Worm (Caenorhabditis elegans) whole organism, L1 larva: Measurements from ENCODE around the gene F19C6.5.

Source experiments
- C04F5.9 ChIP-seq: sonication (generic microtip); optimal IDR thresholded peaks from 2 replicates; lab custom pipeline; 2016; ENCODE audit warnings: missing genetic modification characterization, missing compliant biosample characterization
- C16A3.4 ChIP-seq: fragments of 150-350 bp; optimal IDR thresholded peaks from 2 replicates; lab custom pipeline; 2014; ENCODE audit warnings: missing biosample characterization, missing genetic modification characterization
- C34B4.2 ChIP-seq: sonication (generic microtip); optimal IDR thresholded peaks from 2 replicates; lab custom pipeline; 2017; ENCODE audit warnings: mild to moderate bottlenecking, missing genetic modification characterization, missing compliant biosample characterization
- Y116A8C.19 ChIP-seq: sonication (generic microtip); optimal IDR thresholded peaks from 2 replicates; lab custom pipeline; 2016; ENCODE audit warnings: missing compliant biosample characterization, missing genetic modification characterization, borderline replicate concordance
- aha-1 ChIP-seq: fragments of 150-350 bp; optimal IDR thresholded peaks from 2 replicates; lab custom pipeline; 2014; ENCODE audit warnings: missing biosample characterization, missing genetic modification characterization
- alr-1 ChIP-seq: fragments of 200-800 bp; sonication (Bioruptor generic); optimal IDR thresholded peaks from 2 replicates; lab custom pipeline; 2018; ENCODE audit warnings: borderline replicate concordance, mild to moderate bottlenecking, missing genetic modification characterization, missing compliant biosample characterization
- aly-2 ChIP-seq: fragments of 150-350 bp; optimal IDR thresholded peaks from 2 replicates; lab custom pipeline; 2014; ENCODE audit warnings: missing biosample characterization, missing genetic modification characterization
- ceh-88 ChIP-seq: fragments of 200-800 bp; sonication (Bioruptor generic); IDR thresholded peaks from 2 replicates; pipeline ENCODE4 v1.3.6; 2022; ENCODE audit warnings: missing genetic modification characterization, missing compliant biosample characterization
- ces-1 ChIP-seq: fragments of 150-350 bp; optimal IDR thresholded peaks from 2 replicates; lab custom pipeline; 2014; ENCODE audit warnings: missing biosample characterization, missing genetic modification reagents, missing genetic modification characterization
- dpl-1 ChIP-seq, 3 experiments: fragments of 150-350 bp in 2 of 3; sonication (generic microtip) in 1 of 3; optimal IDR thresholded peaks; 2 replicates each; lab custom pipeline; 2014 to 2017; ENCODE audit warnings: missing biosample characterization in 3 of 3, missing genetic modification characterization in 3 of 3, missing genetic modification reagents in 3 of 3
- dsc-1 ChIP-seq: sonication (generic microtip); optimal IDR thresholded peaks from 2 replicates; lab custom pipeline; 2016; ENCODE audit warnings: mild to moderate bottlenecking, missing genetic modification characterization, missing compliant biosample characterization
- efl-1 ChIP-seq, 4 experiments: fragments of 150-350 bp; optimal IDR thresholded peaks in 3 of 4; peaks in 1 of 4; 1 replicate in 1 of 4; 2 replicates in 3 of 4; lab custom pipeline; 2014; ENCODE audit warnings: missing biosample characterization in 2 of 4, missing genetic modification characterization in 2 of 4, missing genetic modification reagents in 2 of 4
- efl-3 ChIP-seq: fragments of 200-800 bp; sonication (Bioruptor generic); optimal IDR thresholded peaks from 2 replicates; lab custom pipeline; 2018; ENCODE audit warnings: mild to moderate bottlenecking, missing genetic modification characterization, missing compliant biosample characterization
- egl-27 ChIP-seq, 2 experiments: fragments of 150-350 bp in 1 of 2; sonication (generic microtip); optimal IDR thresholded peaks; 3 replicates each; lab custom pipeline; 2017 to 2018; ENCODE audit warnings: missing biosample characterization in 2 of 2, missing genetic modification characterization in 2 of 2, missing genetic modification reagents in 2 of 2
- elt-2 ChIP-seq: sonication (generic microtip); optimal IDR thresholded peaks from 2 replicates; lab custom pipeline; 2016; ENCODE audit warnings: missing genetic modification characterization, mild to moderate bottlenecking, inconsistent platforms, missing compliant biosample characterization, missing genetic modification reagents
- fkh-10 ChIP-seq: sonication (generic microtip); optimal IDR thresholded peaks from 2 replicates; lab custom pipeline; 2017; ENCODE audit warnings: missing biosample characterization, missing genetic modification reagents, missing genetic modification characterization
- fkh-4 ChIP-seq: sonication (generic microtip); optimal IDR thresholded peaks from 2 replicates; lab custom pipeline; 2016; ENCODE audit warnings: missing compliant biosample characterization, missing genetic modification characterization, borderline replicate concordance
- fkh-8 ChIP-seq: sonication (generic microtip); optimal IDR thresholded peaks from 2 replicates; lab custom pipeline; 2016; ENCODE audit warnings: mild to moderate bottlenecking, missing genetic modification characterization, missing compliant biosample characterization
- grh-1 ChIP-seq: fragments of 200-800 bp; sonication (Bioruptor generic); IDR thresholded peaks from 2 replicates; pipeline ENCODE4 v1.3.6; 2022; ENCODE audit warnings: missing genetic modification reagents, missing genetic modification characterization, missing compliant biosample characterization
- hlh-4 ChIP-seq: sonication (generic microtip); optimal IDR thresholded peaks from 2 replicates; lab custom pipeline; 2016; ENCODE audit warnings: mild to moderate bottlenecking, missing genetic modification characterization, missing compliant biosample characterization
- hpl-2 ChIP-seq: fragments of 150-350 bp; optimal IDR thresholded peaks from 2 replicates; lab custom pipeline; 2014; ENCODE audit warnings: missing biosample characterization, missing genetic modification reagents, missing genetic modification characterization
- isw-1 ChIP-seq: fragments of 200-800 bp; sonication (Bioruptor generic); IDR thresholded peaks from 2 replicates; pipeline ENCODE4 v1.3.6; 2022; ENCODE audit warnings: missing genetic modification characterization, missing compliant biosample characterization
- lin-15B ChIP-seq: fragments of 150-350 bp; sonication (generic microtip); optimal IDR thresholded peaks from 3 replicates; lab custom pipeline; 2014; ENCODE audit warnings: missing biosample characterization, missing genetic modification characterization
- lin-39 ChIP-seq: fragments of 150-350 bp; optimal IDR thresholded peaks from 2 replicates; lab custom pipeline; 2014; ENCODE audit warnings: missing biosample characterization, missing genetic modification reagents, missing genetic modification characterization
- lsy-2 ChIP-seq, 2 experiments: fragments of 150-350 bp; optimal IDR thresholded peaks; 2 replicates each; lab custom pipeline; 2014; ENCODE audit warnings: missing biosample characterization in 2 of 2, missing genetic modification characterization in 2 of 2
- mdl-1 ChIP-seq, 2 experiments: fragments of 150-350 bp; optimal IDR thresholded peaks; 2 replicates each; lab custom pipeline; 2014 to 2017; ENCODE audit warnings: missing biosample characterization in 2 of 2, missing genetic modification characterization in 2 of 2, inconsistent platforms in 1 of 2
- mef-2 ChIP-seq: fragments of 150-350 bp; optimal IDR thresholded peaks from 2 replicates; lab custom pipeline; 2014; ENCODE audit warnings: missing biosample characterization, missing genetic modification characterization
- nhr-11 ChIP-seq: fragments of 150-350 bp; optimal IDR thresholded peaks from 2 replicates; lab custom pipeline; 2014; ENCODE audit warnings: missing biosample characterization, missing genetic modification characterization
- nhr-19 ChIP-seq: fragments of 200-800 bp; sonication (Bioruptor generic); conservative IDR thresholded peaks from 2 replicates; pipeline ENCODE4 v1.3.6; 2022; ENCODE audit warnings: missing genetic modification characterization, missing compliant biosample characterization
- nhr-20 ChIP-seq: sonication (generic microtip); optimal IDR thresholded peaks from 2 replicates; lab custom pipeline; 2016; ENCODE audit warnings: mild to moderate bottlenecking, missing genetic modification characterization, missing compliant biosample characterization
- nhr-237 ChIP-seq: fragments of 150-350 bp; optimal IDR thresholded peaks from 2 replicates; lab custom pipeline; 2014; ENCODE audit warnings: missing biosample characterization, missing genetic modification characterization
- nhr-47 ChIP-seq: sonication (generic microtip); optimal IDR thresholded peaks from 2 replicates; lab custom pipeline; 2016; ENCODE audit warnings: mild to moderate bottlenecking, missing genetic modification characterization, moderate library complexity, missing compliant biosample characterization
- nhr-77 ChIP-seq: fragments of 150-350 bp; optimal IDR thresholded peaks from 2 replicates; lab custom pipeline; 2014; ENCODE audit warnings: missing biosample characterization, missing genetic modification characterization
- nhr-84 ChIP-seq: sonication (generic microtip); optimal IDR thresholded peaks from 2 replicates; lab custom pipeline; 2017; ENCODE audit warnings: missing biosample characterization, missing genetic modification characterization
- nhr-90 ChIP-seq: sonication (generic microtip); optimal IDR thresholded peaks from 2 replicates; lab custom pipeline; 2016; ENCODE audit warnings: mild to moderate bottlenecking, missing genetic modification characterization, missing compliant biosample characterization; ENCODE audit not compliant: poor library complexity
- pag-3 ChIP-seq: sonication (generic microtip); optimal IDR thresholded peaks from 2 replicates; lab custom pipeline; 2017; ENCODE audit warnings: missing genetic modification characterization, mild to moderate bottlenecking, missing compliant biosample characterization, antibody characterized with exemption, borderline replicate concordance; ENCODE audit not compliant: insufficient read depth
- pax-3 ChIP-seq: fragments of 200-800 bp; sonication (Bioruptor generic); optimal IDR thresholded peaks from 2 replicates; lab custom pipeline; 2018; ENCODE audit warnings: mild to moderate bottlenecking, missing genetic modification characterization, moderate library complexity, missing compliant biosample characterization
- rnt-1 ChIP-seq: sonication (generic microtip); optimal IDR thresholded peaks from 2 replicates; lab custom pipeline; 2016; ENCODE audit warnings: mild to moderate bottlenecking, missing genetic modification characterization, moderate library complexity, missing compliant biosample characterization
- snpc-4 ChIP-seq: fragments of 150-350 bp; optimal IDR thresholded peaks from 2 replicates; lab custom pipeline; 2014; ENCODE audit warnings: missing biosample characterization, missing genetic modification characterization
- sox-4 ChIP-seq: sonication (generic microtip); optimal IDR thresholded peaks from 2 replicates; lab custom pipeline; 2016; ENCODE audit warnings: missing genetic modification characterization, missing compliant biosample characterization
- sptf-1 ChIP-seq: fragments of 150-350 bp; optimal IDR thresholded peaks from 2 replicates; lab custom pipeline; 2014; ENCODE audit warnings: missing biosample characterization, missing genetic modification characterization
- swsn-7 ChIP-seq: sonication (generic microtip); optimal IDR thresholded peaks from 2 replicates; lab custom pipeline; 2016; ENCODE audit warnings: missing genetic modification characterization, missing compliant biosample characterization
- tbx-2 ChIP-seq: sonication (generic microtip); optimal IDR thresholded peaks from 2 replicates; lab custom pipeline; 2016; ENCODE audit warnings: missing genetic modification characterization, missing compliant biosample characterization
- tlp-1 ChIP-seq: fragments of 150-350 bp; optimal IDR thresholded peaks from 2 replicates; lab custom pipeline; 2014; ENCODE audit warnings: missing biosample characterization, missing genetic modification characterization
- unc-130 ChIP-seq: fragments of 150-350 bp; optimal IDR thresholded peaks from 2 replicates; lab custom pipeline; 2017; ENCODE audit warnings: missing biosample characterization, missing genetic modification characterization, inconsistent platforms
- unc-30 ChIP-seq: sonication (generic microtip); optimal IDR thresholded peaks from 2 replicates; lab custom pipeline; 2017; ENCODE audit warnings: missing biosample characterization, missing genetic modification characterization
- unc-62 ChIP-seq: fragments of 150-350 bp; optimal IDR thresholded peaks from 2 replicates; lab custom pipeline; 2014; ENCODE audit warnings: missing biosample characterization, missing genetic modification reagents, missing genetic modification characterization
- unc-98 ChIP-seq: fragments of 200-800 bp; sonication (Bioruptor generic); IDR thresholded peaks from 2 replicates; pipeline ENCODE4 v1.3.6; 2022; ENCODE audit warnings: missing genetic modification characterization, missing compliant biosample characterization
- xbp-1 ChIP-seq: sonication (generic microtip); optimal IDR thresholded peaks from 2 replicates; lab custom pipeline; 2016; ENCODE audit warnings: missing genetic modification characterization, missing compliant biosample characterization
- zag-1 ChIP-seq: fragments of 150-350 bp; optimal IDR thresholded peaks from 2 replicates; lab custom pipeline; 2014; ENCODE audit warnings: missing biosample characterization, missing genetic modification characterization
- zip-4 ChIP-seq: fragments of 200-800 bp; sonication (Bioruptor generic); optimal IDR thresholded peaks from 2 replicates; lab custom pipeline; 2018; ENCODE audit warnings: mild to moderate bottlenecking, missing genetic modification characterization, moderate library complexity, missing compliant biosample characterization
- ztf-11 ChIP-seq, 2 experiments: sonication (generic microtip); optimal IDR thresholded peaks; 2 replicates each; lab custom pipeline; 2016 to 2017; ENCODE audit warnings: missing genetic modification characterization in 2 of 2, missing biosample characterization in 1 of 2, missing compliant biosample characterization in 1 of 2

Gene F19C6.5

ce11 chrX:9958561-9958960 lies 26.2 kb downstream of the F19C6.5 start, which contains the start of gene ZC506.1 (continued):
- TF ChIP-seq elt-2 (tag; lab: Kevin White, UChicago) (peak; percentile 81), hlh-4 (tag; lab: Kevin White, UChicago) (no peak), grh-1 (peak; percentile 77), nhr-90 (peak; percentile 89), nhr-237 (tag; lab: Kevin White, UChicago) (peak; percentile 82), egl-27 (tag; optimal IDR thresholded peaks at IDR 0.05; lab: Kevin White, UChicago) (peak; percentile 74 to 87), nhr-77 (peak; percentile 96), Y116A8C.19 (tag; lab: Kevin White, UChicago) (no peak), nhr-19 (peak; percentile 95), unc-62 (GFP tag; lab: Kevin White, UChicago) (no peak), nhr-84 (tag; lab: Kevin White, UChicago) (no peak), alr-1 (tag; lab: Kevin White, UChicago) (no peak), fkh-4 (no peak), ztf-11 (tag; optimal IDR thresholded peaks at IDR 0.05; lab: Kevin White, UChicago) (peak in 1 of 2 experiments; percentile 45), pax-3 (tag; lab: Kevin White, UChicago) (peak; percentile 83), zag-1 (tag; lab: Kevin White, UChicago) (peak; percentile 80), nhr-11 (tag; lab: Kevin White, UChicago) (peak; percentile 37), sox-4 (tag; lab: Kevin White, UChicago) (peak; percentile 73), hpl-2 (peak; percentile 83), C04F5.9 (peak; percentile 38), C34B4.2 (tag; lab: Kevin White, UChicago) (no peak), ces-1 (GFP tag; lab: Kevin White, UChicago) (no peak), tbx-2 (tag; lab: Kevin White, UChicago) (peak; percentile 96), lin-15B (tag; lab: Kevin White, UChicago) (peak; percentile 81), sptf-1 (tag; lab: Kevin White, UChicago) (no peak), aly-2 (tag; lab: Kevin White, UChicago) (peak; percentile 58), rnt-1 (tag; lab: Kevin White, UChicago) (peak; percentile 93), fkh-10 (GFP tag; lab: Kevin White, UChicago) (peak; percentile 94), ceh-88 (GFP tag; lab: Robert Waterston, UW) (peak; percentile 75), efl-1 (optimal IDR thresholded peaks at IDR 0.05; lab: Kevin White, UChicago) (peak; percentile 75 to 80), efl-1 (GFP tag; optimal IDR thresholded peaks at IDR 0.05 in 1 of 2; lab: Kevin White, UChicago) (peak; percentile 63 to 96), lin-39 (tag; lab: Kevin White, UChicago) (peak; percentile 66), aha-1 (tag; lab: Kevin White, UChicago) (peak; percentile 45), C16A3.4 (tag; lab: Kevin White, UChicago) (peak; percentile 98), snpc-4 (peak; percentile 71), nhr-47 (tag; lab: Kevin White, UChicago) (peak; percentile 93), zip-4 (peak; percentile 56), xbp-1 (tag; lab: Kevin White, UChicago) (peak; percentile 91), swsn-7 (tag; lab: Kevin White, UChicago) (peak; percentile 96), mef-2 (tag; lab: Kevin White, UChicago) (peak; percentile 72), unc-30 (tag; lab: Kevin White, UChicago) (no peak), isw-1 (peak; percentile 85), lsy-2 (tag; optimal IDR thresholded peaks at IDR 0.05; lab: Kevin White, UChicago) (peak; percentile 86 to 93), fkh-8 (tag; lab: Kevin White, UChicago) (peak; percentile 96), mdl-1 (tag; optimal IDR thresholded peaks at IDR 0.05; lab: Kevin White, UChicago) (peak in 1 of 2 experiments; percentile 93), efl-3 (GFP tag; lab: Kevin White, UChicago) (no peak), tlp-1 (tag; lab: Kevin White, UChicago) (no peak), unc-98 (GFP tag; lab: Robert Waterston, UW) (no peak), unc-130 (tag; lab: Kevin White, UChicago) (peak; percentile 91), nhr-20 (peak; percentile 98), pag-3 (tag; lab: Kevin White, UChicago) (no peak), dsc-1 (tag; lab: Kevin White, UChicago) (peak; percentile 92), dpl-1 (GFP tag; optimal IDR thresholded peaks at IDR 0.05; lab: Kevin White, UChicago) (peak; percentile 63 to 69 (median 67))
